Worm (Caenorhabditis elegans) whole organism, early embryonic: ENCODE measurements around the gene fbxa-164.
"Not testable (repeated sequence)": the region's sequence is repeated elsewhere in the genome, so short reads cannot be mapped to it uniquely, and the experiment has no call there.

ENCODE experiments used
- B0310.2 ChIP-seq: sonication (generic microtip); optimal IDR thresholded peaks from 2 replicates; lab custom pipeline; 2016; ENCODE audit warnings: mild to moderate bottlenecking, missing genetic modification characterization, missing compliant biosample characterization
- F13C5.2 ChIP-seq: sonication (generic microtip); optimal IDR thresholded peaks from 2 replicates; lab custom pipeline; 2017; ENCODE audit warnings: mild to moderate bottlenecking, missing genetic modification characterization, inconsistent platforms, missing compliant biosample characterization
- aly-1 ChIP-seq: sonication (generic microtip); optimal IDR thresholded peaks from 2 replicates; lab custom pipeline; 2016; ENCODE audit warnings: missing genetic modification characterization, missing compliant biosample characterization
- ama-1 ChIP-seq: fragments of 150-350 bp; optimal IDR thresholded peaks from 2 replicates; lab custom pipeline; 2014
- ceh-13 ChIP-seq: fragments of 200-800 bp; sonication (Bioruptor generic); optimal IDR thresholded peaks from 2 replicates; lab custom pipeline; 2018; ENCODE audit warnings: mild to moderate bottlenecking, missing genetic modification characterization, missing compliant biosample characterization
- ceh-36 ChIP-seq: sonication (generic microtip); optimal IDR thresholded peaks from 2 replicates; lab custom pipeline; 2016; ENCODE audit warnings: missing genetic modification characterization, inconsistent platforms, missing compliant biosample characterization
- ets-7 ChIP-seq: sonication (generic microtip); optimal IDR thresholded peaks from 2 replicates; lab custom pipeline; 2016; ENCODE audit warnings: missing genotype, missing genetic modification characterization, missing compliant biosample characterization
- flt-1 ChIP-seq: fragments of 200-800 bp; sonication (Bioruptor generic); IDR thresholded peaks from 2 replicates; pipeline ENCODE4 v1.3.6; 2022; ENCODE audit warnings: missing genetic modification characterization, missing compliant biosample characterization
- hmbx-1 ChIP-seq: sonication (generic microtip); optimal IDR thresholded peaks from 2 replicates; lab custom pipeline; 2016; ENCODE audit warnings: mild to moderate bottlenecking, missing genetic modification characterization, missing compliant biosample characterization
- hmg-4 ChIP-seq: fragments of 200-800 bp; sonication (Bioruptor generic); optimal IDR thresholded peaks from 2 replicates; lab custom pipeline; 2018; ENCODE audit warnings: mild to moderate bottlenecking, missing genetic modification characterization, missing compliant biosample characterization
- hnd-1 ChIP-seq: sonication (generic microtip); optimal IDR thresholded peaks from 2 replicates; lab custom pipeline; 2016; ENCODE audit warnings: missing genetic modification characterization, missing compliant biosample characterization
- pes-1 ChIP-seq: fragments of 200-800 bp; sonication (Bioruptor generic); IDR thresholded peaks from 2 replicates; pipeline ENCODE4 v1.3.6; 2022; ENCODE audit warnings: missing genetic modification reagents, missing genetic modification characterization, missing compliant biosample characterization
- scrt-1 ChIP-seq: fragments of 200-800 bp; sonication (Bioruptor generic); IDR thresholded peaks from 2 replicates; pipeline ENCODE4 v1.3.6; 2022; ENCODE audit warnings: missing genetic modification characterization, missing compliant biosample characterization
- sea-1 ChIP-seq: fragments of 200-800 bp; sonication (Bioruptor generic); conservative IDR thresholded peaks from 2 replicates; pipeline ENCODE4 v1.3.6; 2022; ENCODE audit warnings: missing genetic modification characterization, missing compliant biosample characterization
- tbx-11 ChIP-seq: fragments of 200-800 bp; sonication (Bioruptor generic); IDR thresholded peaks from 2 replicates; pipeline ENCODE4 v1.3.6; 2022; ENCODE audit warnings: missing genetic modification characterization, missing compliant biosample characterization
- tbx-37 ChIP-seq: fragments of 200-800 bp; sonication (Bioruptor generic); conservative IDR thresholded peaks from 2 replicates; pipeline ENCODE4 v1.3.6; 2022; ENCODE audit warnings: missing genetic modification reagents, missing genetic modification characterization, missing compliant biosample characterization
- tra-4 ChIP-seq: sonication (generic microtip); optimal IDR thresholded peaks from 2 replicates; lab custom pipeline; 2017; ENCODE audit warnings: missing genetic modification characterization, missing compliant biosample characterization

The fbxa-164 gene

ce11 chrII:1633490-1633889, 19.6 kb upstream of the fbxa-164 start, which contains the start of gene C08E3.1:
C08E3.1 (plus strand) TSS chrII:1633790.
- TF ChIP-seq ceh-36 (tag; lab: Kevin White, UChicago); pes-1 (GFP tag; lab: Robert Waterston, UW); tra-4: not testable (repeated sequence)

ce11 chrII:1632216-1632615, 18.3 kb upstream of the fbxa-164 start, which contains the start of gene C08E3.13:
C08E3.13 (minus strand) TSS chrII:1632316.
- TF ChIP-seq hmbx-1 (tag; lab: Kevin White, UChicago); flt-1; tbx-11: not testable (repeated sequence)

DNA sequence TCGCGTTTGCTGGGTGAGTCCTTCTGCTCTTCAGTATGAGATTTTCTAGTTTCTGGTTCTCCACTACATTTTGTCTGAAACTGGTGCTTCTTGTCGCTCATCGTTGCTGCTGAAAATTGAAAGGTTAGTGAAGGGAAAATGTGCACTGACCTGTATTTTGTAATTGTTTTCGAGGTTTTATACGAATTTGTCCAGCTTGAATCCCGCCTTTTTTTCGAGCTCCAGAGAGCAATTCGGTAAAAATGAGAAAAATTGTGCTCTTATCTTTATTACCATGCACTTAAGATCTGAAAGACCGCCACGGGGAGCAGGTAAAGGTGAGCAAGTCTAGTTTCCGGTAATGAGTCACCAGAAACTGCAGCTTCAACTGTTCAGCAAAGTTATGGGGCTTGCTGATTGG, 13.9 kb upstream of the fbxa-164 start, which contains the start of gene C08E3.15:
Gene C08E3.15, minus strand, starts transcription at position 101 of the 400 bp plus-strand sequence.
- not testable (repeated sequence) for TF ChIP-seq tbx-11; B0310.2 (tag; lab: Kevin White, UChicago); aly-1 (tag; lab: Kevin White, UChicago)

DNA sequence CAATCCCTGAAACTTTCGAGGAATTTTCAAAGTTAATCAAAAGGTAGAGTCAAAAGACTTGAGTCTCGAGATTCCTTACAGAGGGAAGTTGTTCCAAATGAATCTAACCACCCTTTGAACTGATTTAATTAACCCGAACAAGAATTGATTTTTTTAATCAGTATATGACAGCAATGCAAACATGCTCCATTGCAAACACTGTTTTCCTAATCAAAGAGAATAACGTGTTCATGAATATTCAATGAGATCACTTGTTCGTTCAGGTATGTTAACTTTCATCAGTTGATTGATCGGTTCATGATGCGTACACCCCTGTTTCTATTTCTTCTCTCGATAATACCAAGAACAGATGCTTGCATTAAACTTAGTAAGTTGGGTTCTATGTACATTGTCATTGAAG, 11.8 kb upstream of the fbxa-164 start, which contains the start of gene C08E3.14:
Gene C08E3.14, plus strand, starts transcription at position 301 of the 400 bp plus-strand sequence.
- TF ChIP-seq sea-1 (GFP tag; lab: Robert Waterston, UW), result no peak
- TF ChIP-seq B0310.2 (tag; lab: Kevin White, UChicago), result no peak
- no peak for TF ChIP-seq hnd-1 (tag; lab: Kevin White, UChicago)
- TF ChIP-seq pes-1 (GFP tag; lab: Robert Waterston, UW), result no peak
- no peak for TF ChIP-seq tbx-37 (GFP tag; lab: Robert Waterston, UW)
- no peak for TF ChIP-seq aly-1 (tag; lab: Kevin White, UChicago)
- TF ChIP-seq ama-1 (lab: Kevin White, UChicago), result no peak
- no peak for TF ChIP-seq hmbx-1 (tag; lab: Kevin White, UChicago)
- no peak for TF ChIP-seq flt-1
- TF ChIP-seq ceh-36 (tag; lab: Kevin White, UChicago), result no peak
- TF ChIP-seq scrt-1 (GFP tag; lab: Robert Waterston, UW), result no peak
- no peak for TF ChIP-seq ets-7 (tag; lab: Kevin White, UChicago)
- no peak for TF ChIP-seq tbx-11
- TF ChIP-seq hmg-4 (GFP tag; lab: Kevin White, UChicago), result no peak

- no peak for TF ChIP-seq flt-1
- no peak for TF ChIP-seq sea-1 (GFP tag; lab: Robert Waterston, UW)
- no peak for TF ChIP-seq aly-1 (tag; lab: Kevin White, UChicago)
- TF ChIP-seq pes-1 (GFP tag; lab: Robert Waterston, UW), result no peak
- no peak for TF ChIP-seq ama-1 (lab: Kevin White, UChicago)
- no peak for TF ChIP-seq B0310.2 (tag; lab: Kevin White, UChicago)
Measured at ce11 chrII:1624572-1624971, 10.7 kb upstream of the fbxa-164 start, which contains the start of gene fbxa-160. fbxa-160 (minus strand) TSS chrII:1624672.

- no peak for TF ChIP-seq aly-1 (tag; lab: Kevin White, UChicago)
- TF ChIP-seq hnd-1 (tag; lab: Kevin White, UChicago), result no peak
- no peak for TF ChIP-seq flt-1
- no peak for TF ChIP-seq tbx-37 (GFP tag; lab: Robert Waterston, UW)
- no peak for TF ChIP-seq ceh-36 (tag; lab: Kevin White, UChicago)
- TF ChIP-seq F13C5.2 (tag; lab: Kevin White, UChicago), result no peak
- no peak for TF ChIP-seq tbx-11
- TF ChIP-seq sea-1 (GFP tag; lab: Robert Waterston, UW), result no peak
- no peak for TF ChIP-seq B0310.2 (tag; lab: Kevin White, UChicago)
- no peak for TF ChIP-seq ets-7 (tag; lab: Kevin White, UChicago)
- TF ChIP-seq ama-1 (lab: Kevin White, UChicago), result no peak
Measured at ce11 chrII:1621795-1622194, 7.9 kb upstream of the fbxa-164 start.

DNA sequence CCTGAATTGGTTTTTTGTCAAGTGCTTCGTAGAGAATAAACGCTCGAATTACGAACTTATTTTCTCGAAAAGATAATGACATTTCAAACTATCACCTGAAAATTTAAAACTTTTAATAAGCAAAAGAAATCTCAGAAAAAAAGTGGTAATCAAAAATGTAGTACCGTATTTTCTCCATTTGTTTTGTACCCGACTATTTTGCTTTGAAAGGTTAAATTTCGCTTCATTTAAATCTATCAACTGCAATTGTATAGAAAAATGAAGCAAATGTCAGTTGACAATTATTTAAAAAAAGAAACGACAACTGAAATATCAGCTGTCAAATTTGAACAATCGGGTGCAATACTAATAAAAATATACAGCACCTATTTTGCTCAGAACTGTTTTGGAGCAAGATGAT, 7.3 kb upstream of the fbxa-164 start, which contains the start of gene fbxa-158:
Gene fbxa-158, minus strand, starts transcription at position 101 of the 400 bp plus-strand sequence.
- TF ChIP-seq F13C5.2 (tag; lab: Kevin White, UChicago) (no peak), flt-1 (no peak), pes-1 (GFP tag; lab: Robert Waterston, UW) (no peak), aly-1 (tag; lab: Kevin White, UChicago) (no peak), ama-1 (lab: Kevin White, UChicago) (no peak), ets-7 (tag; lab: Kevin White, UChicago) (no peak), hnd-1 (tag; lab: Kevin White, UChicago) (no peak), ceh-36 (tag; lab: Kevin White, UChicago) (no peak), hmg-4 (GFP tag; lab: Kevin White, UChicago) (no peak), tra-4 (no peak), B0310.2 (tag; lab: Kevin White, UChicago) (no peak), hmbx-1 (tag; lab: Kevin White, UChicago) (no peak), tbx-37 (GFP tag; lab: Robert Waterston, UW) (no peak), sea-1 (GFP tag; lab: Robert Waterston, UW) (no peak), scrt-1 (GFP tag; lab: Robert Waterston, UW) (no peak), tbx-11 (no peak), ceh-13 (no peak)

ce11 chrII:1618948-1619347, 5.1 kb upstream of the fbxa-164 start, which contains the start of gene fbxa-166:
fbxa-166 (minus strand) TSS chrII:1619048.
- no peak for TF ChIP-seq ama-1 (lab: Kevin White, UChicago)
- no peak for TF ChIP-seq ceh-36 (tag; lab: Kevin White, UChicago)
- TF ChIP-seq ceh-13, result no peak
- no peak for TF ChIP-seq tra-4
- no peak for TF ChIP-seq tbx-37 (GFP tag; lab: Robert Waterston, UW)
- TF ChIP-seq hmbx-1 (tag; lab: Kevin White, UChicago), result no peak
- no peak for TF ChIP-seq aly-1 (tag; lab: Kevin White, UChicago)
- TF ChIP-seq B0310.2 (tag; lab: Kevin White, UChicago), result no peak
- TF ChIP-seq ets-7 (tag; lab: Kevin White, UChicago), result no peak
- TF ChIP-seq scrt-1 (GFP tag; lab: Robert Waterston, UW), result no peak
- no peak for TF ChIP-seq F13C5.2 (tag; lab: Kevin White, UChicago)
- TF ChIP-seq hnd-1 (tag; lab: Kevin White, UChicago), result no peak
- no peak for TF ChIP-seq tbx-11
- no peak for TF ChIP-seq hmg-4 (GFP tag; lab: Kevin White, UChicago)
- no peak for TF ChIP-seq sea-1 (GFP tag; lab: Robert Waterston, UW)
- TF ChIP-seq pes-1 (GFP tag; lab: Robert Waterston, UW), result no peak
- no peak for TF ChIP-seq flt-1
